Fruit fly (Drosophila melanogaster) whole organism, embryonic: ENCODE results near the gene senju.
A peak's percentile ranks its signal among the peaks of the same experiment; 100 is the strongest.

Experiments
- Atf-2 ChIP-seq: fragments of 200-800 bp; sonication (Bioruptor generic); optimal IDR thresholded peaks from 2 replicates; lab custom pipeline; 2016; ENCODE audit warnings: missing biosample characterization, missing genetic modification characterization
- BEAF-32 ChIP-seq: fragments of 200-800 bp; sonication (Bioruptor generic); optimal IDR thresholded peaks from 3 replicates; lab custom pipeline; 2017; ENCODE audit warnings: missing biosample characterization, missing genetic modification characterization, mild to moderate bottlenecking, moderate library complexity, missing genetic modification reagents
- CG10565 ChIP-seq: fragments of 200-800 bp; sonication (Bioruptor generic); optimal IDR thresholded peaks from 3 replicates; lab custom pipeline; 2016; ENCODE audit warnings: missing biosample characterization, mild to moderate bottlenecking, missing genetic modification characterization
- CG11093 ChIP-seq: fragments of 200-800 bp; sonication (Bioruptor generic); IDR thresholded peaks from 3 replicates; pipeline ENCODE4 v1.3.6; 2022; ENCODE audit warnings: missing biosample characterization, missing genetic modification characterization
- CG12942 ChIP-seq: fragments of 200-800 bp; sonication (Bioruptor generic); optimal IDR thresholded peaks from 3 replicates; lab custom pipeline; 2016; ENCODE audit warnings: missing biosample characterization, missing genetic modification characterization
- CG13287 ChIP-seq: fragments of 200-800 bp; sonication (Bioruptor generic); IDR thresholded peaks from 2 replicates; pipeline ENCODE4 v1.3.6; 2022; ENCODE audit warnings: missing biosample characterization, missing genetic modification characterization; ENCODE audit not compliant: partially characterized antibody
- CG14667 ChIP-seq: fragments of 200-800 bp; sonication (Bioruptor generic); IDR thresholded peaks from 2 replicates; pipeline ENCODE4 v1.3.6; 2022; ENCODE audit warnings: missing biosample characterization, missing genetic modification characterization
- CG14965 ChIP-seq: fragments of 200-800 bp; sonication (Bioruptor generic); optimal IDR thresholded peaks from 2 replicates; lab custom pipeline; 2016; ENCODE audit warnings: missing biosample characterization, missing genetic modification characterization, borderline replicate concordance
- CG16813 ChIP-seq: fragments of 200-800 bp; sonication (Bioruptor generic); IDR thresholded peaks from 3 replicates; pipeline ENCODE4 v1.3.6; 2022; ENCODE audit warnings: missing biosample characterization, missing genetic modification characterization; ENCODE audit not compliant: partially characterized antibody
- CG16815 ChIP-seq: fragments of 200-800 bp; sonication (Bioruptor generic); optimal IDR thresholded peaks from 3 replicates; lab custom pipeline; 2017; ENCODE audit warnings: missing biosample characterization, mild to moderate bottlenecking, missing genetic modification characterization
- CG17802 ChIP-seq: fragments of 200-800 bp; sonication (Bioruptor generic); optimal IDR thresholded peaks from 2 replicates; lab custom pipeline; 2018; ENCODE audit warnings: missing biosample characterization, mild to moderate bottlenecking, missing genetic modification characterization, moderate library complexity
- CG30403 ChIP-seq: fragments of 200-800 bp; sonication (Bioruptor generic); optimal IDR thresholded peaks from 3 replicates; lab custom pipeline; 2016; ENCODE audit warnings: missing biosample characterization, missing genetic modification characterization
- CG31365 ChIP-seq: fragments of 200-800 bp; sonication (Bioruptor generic); optimal IDR thresholded peaks from 2 replicates; lab custom pipeline; 2018; ENCODE audit warnings: missing biosample characterization, mild to moderate bottlenecking, missing genetic modification characterization
- CG31388 ChIP-seq: fragments of 200-800 bp; sonication (Bioruptor generic); optimal IDR thresholded peaks from 2 replicates; lab custom pipeline; 2016; ENCODE audit warnings: missing biosample characterization, missing genetic modification characterization
- CG3163 ChIP-seq: fragments of 200-800 bp; sonication (Bioruptor generic); optimal IDR thresholded peaks from 3 replicates; lab custom pipeline; 2016; ENCODE audit warnings: missing biosample characterization, missing genetic modification characterization
- CG34422 ChIP-seq: fragments of 200-800 bp; sonication (Bioruptor generic); IDR thresholded peaks from 3 replicates; pipeline ENCODE4 v1.3.6; 2022; ENCODE audit warnings: missing biosample characterization, missing genetic modification characterization
- CG3995 ChIP-seq: fragments of 200-800 bp; sonication (Bioruptor generic); optimal IDR thresholded peaks from 3 replicates; lab custom pipeline; 2016; ENCODE audit warnings: missing biosample characterization, missing genetic modification characterization
- CG4282 ChIP-seq: fragments of 200-800 bp; sonication (Bioruptor generic); optimal IDR thresholded peaks from 2 replicates; lab custom pipeline; 2016; ENCODE audit warnings: missing biosample characterization, missing genetic modification characterization
- CG5245 ChIP-seq: fragments of 200-800 bp; sonication (Bioruptor generic); optimal IDR thresholded peaks from 3 replicates; lab custom pipeline; 2016; ENCODE audit warnings: missing biosample characterization, missing genetic modification characterization
- CG7963 ChIP-seq: fragments of 200-800 bp; sonication (Bioruptor generic); IDR thresholded peaks from 3 replicates; pipeline ENCODE4 v1.3.6; 2022; ENCODE audit warnings: missing biosample characterization, missing genetic modification characterization; ENCODE audit not compliant: partially characterized antibody
- D19B ChIP-seq: fragments of 200-800 bp; sonication (Bioruptor generic); optimal IDR thresholded peaks from 2 replicates; lab custom pipeline; 2017; ENCODE audit warnings: missing biosample characterization, mild to moderate bottlenecking, missing genetic modification characterization
- Dll ChIP-seq: fragments of 200-800 bp; sonication (Bioruptor generic); IDR thresholded peaks from 4 replicates; pipeline ENCODE4 v1.3.6; 2022; ENCODE audit warnings: missing biosample characterization, missing genetic modification characterization; ENCODE audit not compliant: partially characterized antibody
- E2f2 ChIP-seq: fragments of 200-800 bp; sonication (Bioruptor generic); IDR thresholded peaks from 2 replicates; pipeline ENCODE4 v1.3.6; 2022; ENCODE audit warnings: missing biosample characterization, missing genetic modification characterization
- Fer3 ChIP-seq: fragments of 200-800 bp; sonication (Bioruptor generic); optimal IDR thresholded peaks from 2 replicates; lab custom pipeline; 2018; ENCODE audit warnings: missing biosample characterization, mild to moderate bottlenecking, missing genetic modification characterization, moderate library complexity
- Gug ChIP-seq: fragments of 200-800 bp; sonication (Bioruptor generic); IDR thresholded peaks from 4 replicates; pipeline ENCODE4 v1.3.6; 2022; ENCODE audit warnings: missing biosample characterization, missing genetic modification characterization
- HLH4C ChIP-seq: fragments of 200-800 bp; sonication (Bioruptor generic); IDR thresholded peaks from 3 replicates; pipeline ENCODE4 v1.3.6; 2022; ENCODE audit warnings: missing biosample characterization, missing genetic modification characterization; ENCODE audit not compliant: partially characterized antibody
- Hand ChIP-seq: fragments of 200-800 bp; sonication (Bioruptor generic); optimal IDR thresholded peaks from 2 replicates; lab custom pipeline; 2017; ENCODE audit warnings: mild to moderate bottlenecking, missing biosample characterization, missing genetic modification reagents, missing genetic modification characterization
- Vsx1 ChIP-seq: fragments of 200-800 bp; sonication (Bioruptor generic); optimal IDR thresholded peaks from 2 replicates; lab custom pipeline; 2017; ENCODE audit warnings: missing biosample characterization, mild to moderate bottlenecking, missing genetic modification characterization, missing genetic modification reagents
- ab ChIP-seq: fragments of 200-800 bp; sonication (Bioruptor generic); optimal IDR thresholded peaks from 2 replicates; lab custom pipeline; 2016; ENCODE audit warnings: missing biosample characterization, missing genetic modification characterization
- ato ChIP-seq: fragments of 200-800 bp; sonication (Bioruptor generic); IDR thresholded peaks from 2 replicates; pipeline ENCODE4 v1.3.6; 2022; ENCODE audit warnings: missing biosample characterization, missing genetic modification characterization; ENCODE audit not compliant: partially characterized antibody
- bsh ChIP-seq, 2 experiments: fragments of 200-800 bp; sonication (Bioruptor generic); optimal IDR thresholded peaks; 2 replicates each; lab custom pipeline; 2017 to 2018; ENCODE audit warnings: mild to moderate bottlenecking in 2 of 2, missing biosample characterization in 2 of 2, missing genetic modification characterization in 2 of 2, moderate library complexity in 1 of 2
- cg ChIP-seq: fragments of 200-800 bp; sonication (Bioruptor generic); optimal IDR thresholded peaks from 3 replicates; lab custom pipeline; 2019; ENCODE audit warnings: missing biosample characterization, mild to moderate bottlenecking, missing genetic modification characterization, moderate library complexity
- croc ChIP-seq: fragments of 200-800 bp; sonication (Bioruptor generic); conservative IDR thresholded peaks from 3 replicates; pipeline ENCODE4 v1.3.6; 2022; ENCODE audit warnings: missing biosample characterization, missing genetic modification characterization
- disco-r ChIP-seq: fragments of 200-800 bp; sonication (Bioruptor generic); optimal IDR thresholded peaks from 2 replicates; lab custom pipeline; 2016; ENCODE audit warnings: missing biosample characterization, missing genetic modification characterization
- en ChIP-seq: fragments of 200-800 bp; sonication (Bioruptor generic); optimal IDR thresholded peaks from 2 replicates; lab custom pipeline; 2016; ENCODE audit warnings: missing biosample characterization, missing genetic modification characterization
- ewg ChIP-seq: fragments of 200-800 bp; sonication (Bioruptor generic); optimal IDR thresholded peaks from 3 replicates; lab custom pipeline; 2017; ENCODE audit warnings: mild to moderate bottlenecking, missing biosample characterization, missing genetic modification reagents, missing genetic modification characterization
- exex ChIP-seq: fragments of 200-800 bp; sonication (Bioruptor generic); optimal IDR thresholded peaks from 4 replicates; lab custom pipeline; 2018; ENCODE audit warnings: missing biosample characterization, mild to moderate bottlenecking, missing genetic modification characterization, moderate library complexity
- gt ChIP-seq: fragments of 200-800 bp; sonication (Bioruptor generic); IDR thresholded peaks from 2 replicates; pipeline ENCODE4 v1.3.6; 2022; ENCODE audit warnings: missing biosample characterization, missing genetic modification characterization
- hb ChIP-seq: fragments of 200-800 bp; sonication (Bioruptor generic); IDR thresholded peaks from 3 replicates; pipeline ENCODE4 v1.3.6; 2022; ENCODE audit warnings: missing biosample characterization, missing genetic modification characterization; ENCODE audit not compliant: partially characterized antibody
- inv ChIP-seq: fragments of 200-800 bp; sonication (Bioruptor generic); IDR thresholded peaks from 2 replicates; pipeline ENCODE4 v1.3.6; 2022; ENCODE audit warnings: missing biosample characterization, missing genetic modification characterization; ENCODE audit not compliant: partially characterized antibody
- nau ChIP-seq: fragments of 200-800 bp; sonication (Bioruptor generic); optimal IDR thresholded peaks from 3 replicates; lab custom pipeline; 2017; ENCODE audit warnings: missing biosample characterization, mild to moderate bottlenecking, missing genetic modification characterization, missing genetic modification reagents
- nom ChIP-seq: fragments of 200-800 bp; sonication (Bioruptor generic); optimal IDR thresholded peaks from 2 replicates; lab custom pipeline; 2017; ENCODE audit warnings: missing biosample characterization, missing genetic modification characterization, mild to moderate bottlenecking, moderate library complexity, missing genetic modification reagents
- sc ChIP-seq, 3 experiments: fragments of >200 bp in 2 of 3; fragments of 200-800 bp in 1 of 3; sonication (Bioruptor generic) in 1 of 3; optimal IDR thresholded peaks; 2 replicates in 2 of 3; 3 replicates in 1 of 3; lab custom pipeline; 2017; ENCODE audit warnings: mild to moderate bottlenecking in 1 of 3, missing biosample characterization in 1 of 3, missing genetic modification characterization in 1 of 3, missing genetic modification reagents in 1 of 3
- ssp ChIP-seq: fragments of 200-800 bp; sonication (Bioruptor generic); IDR thresholded peaks from 2 replicates; pipeline ENCODE4 v1.3.6; 2022; ENCODE audit warnings: missing biosample characterization, missing genetic modification characterization
- tna ChIP-seq: fragments of 200-800 bp; sonication (Bioruptor generic); IDR thresholded peaks from 2 replicates; pipeline ENCODE4 v1.3.6; 2022; ENCODE audit warnings: missing biosample characterization, missing genetic modification characterization; ENCODE audit not compliant: partially characterized antibody
- unc-4 ChIP-seq: fragments of 200-800 bp; sonication (Bioruptor generic); IDR thresholded peaks from 2 replicates; pipeline ENCODE4 v1.3.6; 2022; ENCODE audit warnings: missing biosample characterization, missing genetic modification characterization; ENCODE audit not compliant: partially characterized antibody
- vnd ChIP-seq: fragments of 200-800 bp; sonication (Bioruptor generic); IDR thresholded peaks from 3 replicates; pipeline ENCODE4 v1.3.6; 2022; ENCODE audit warnings: missing biosample characterization, missing genetic modification characterization; ENCODE audit not compliant: partially characterized antibody
- wdn ChIP-seq: fragments of 200-800 bp; sonication (Bioruptor generic); IDR thresholded peaks from 2 replicates; pipeline ENCODE4 v1.3.6; 2022; ENCODE audit warnings: missing biosample characterization, missing genetic modification characterization

Gene senju

DNA sequence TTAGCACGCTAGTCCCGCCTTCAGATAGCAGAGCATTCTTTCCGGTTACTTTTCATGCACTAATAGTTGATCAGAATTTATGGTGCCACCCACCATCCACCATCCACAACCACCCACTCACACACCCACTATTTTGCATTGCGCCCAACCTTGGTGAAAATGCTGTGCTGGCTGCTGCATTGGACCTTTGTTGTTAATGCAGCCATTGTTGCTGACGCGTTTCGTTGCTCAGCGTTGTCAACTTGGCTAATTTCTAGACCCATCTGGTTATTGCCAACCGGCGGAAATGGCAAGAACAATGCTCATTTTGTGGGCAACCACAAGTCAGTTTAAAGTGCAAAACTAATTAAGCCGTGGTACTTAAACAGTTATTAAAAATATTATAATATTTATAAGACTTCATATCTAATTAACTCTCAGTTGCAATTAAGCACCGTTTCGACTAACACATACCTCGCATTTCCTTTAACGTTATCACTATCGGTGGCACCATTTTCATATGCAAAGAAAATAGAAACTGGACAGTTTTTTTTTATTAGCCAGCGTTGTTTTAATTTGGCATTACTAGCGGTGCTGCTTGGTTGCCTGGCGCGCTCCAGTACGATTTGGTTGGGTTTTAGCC lies 36.1 kb downstream of the senju start (continued):
- TF ChIP-seq CG13287 (GFP tag; lab: Robert Waterston, UW) (peak; percentile 21; the same call in 1 of the 2 replicates), cg (GFP tag; lab: Kevin White, UChicago) (no peak), D19B (peak; percentile 26), Fer3 (no peak), disco-r (GFP tag; lab: Kevin White, UChicago) (no peak), nau (GFP tag; lab: Kevin White, UChicago) (no peak), ato (GFP tag; lab: Robert Waterston, UW) (peak; percentile 53), wdn (GFP tag; lab: Robert Waterston, UW) (no peak), vnd (GFP tag; lab: Robert Waterston, UW) (peak; percentile 54), CG3163 (GFP tag; lab: Kevin White, UChicago) (no peak), ssp (GFP tag; lab: Robert Waterston, UW) (no peak), CG14667 (GFP tag; lab: Robert Waterston, UW) (no peak), CG3995 (GFP tag; lab: Kevin White, UChicago) (no peak), CG16813 (peak; percentile 69), Gug (GFP tag; lab: Robert Waterston, UW) (no peak), croc (GFP tag; lab: Robert Waterston, UW) (no peak), bsh (GFP tag; optimal IDR thresholded peaks at IDR 0.05; lab: Kevin White, UChicago) (no peak), Hand (GFP tag; lab: Kevin White, UChicago) (no peak), BEAF-32 (no peak), Dll (0 out of 4 replicates have a peak, but pooled peaks have one; percentile 41), CG7963 (GFP tag; lab: Robert Waterston, UW) (peak; percentile 73; the same call in 1 of the 3 replicates), CG31388 (no peak), CG10565 (no peak), CG5245 (no peak), CG11093 (GFP tag; lab: Robert Waterston, UW) (no peak), en (GFP tag; lab: Kevin White, UChicago) (no peak), E2f2 (GFP tag; lab: Robert Waterston, UW) (no peak), tna (GFP tag; lab: Robert Waterston, UW) (peak; percentile 79), CG4282 (no peak), HLH4C (GFP tag; lab: Robert Waterston, UW) (peak; percentile 87), CG17802 (tag; lab: Kevin White, UChicago) (no peak), ab (GFP tag; lab: Kevin White, UChicago) (no peak), CG14965 (GFP tag; lab: Kevin White, UChicago) (no peak), CG16815 (no peak), hb (GFP tag; lab: Robert Waterston, UW) (peak; percentile 62; the same call in 1 of the 3 replicates), Vsx1 (GFP tag; lab: Kevin White, UChicago) (no peak), nom (GFP tag; lab: Kevin White, UChicago) (no peak), CG30403 (GFP tag; lab: Kevin White, UChicago) (no peak), CG12942 (GFP tag; lab: Kevin White, UChicago) (no peak), sc (optimal IDR thresholded peaks at IDR 0.05; lab: Kevin White, UChicago) (no peak), sc (GFP tag; optimal IDR thresholded peaks at IDR 0.05; lab: Kevin White, UChicago) (no peak), Atf-2 (GFP tag; lab: Kevin White, UChicago) (no peak), CG34422 (no peak), unc-4 (GFP tag; lab: Robert Waterston, UW) (no peak), exex (tag; lab: Kevin White, UChicago) (no peak), gt (GFP tag; lab: Robert Waterston, UW) (no peak), CG31365 (tag; lab: Kevin White, UChicago) (no peak), ewg (GFP tag; lab: Kevin White, UChicago) (no peak), inv (no peak; the same call in 1 of the 2 replicates)
